Fruit fly (Drosophila melanogaster) whole organism, embryonic: ENCODE data around the gene wuho.

Experiments used
- CG10147 ChIP-seq: fragments of 200-800 bp; sonication (Bioruptor generic); optimal IDR thresholded peaks from 2 replicates; lab custom pipeline; 2019; ENCODE audit warnings: missing biosample characterization, mild to moderate bottlenecking, missing genetic modification characterization, moderate library complexity
- CG10431 ChIP-seq: fragments of 200-800 bp; sonication (Bioruptor generic); optimal IDR thresholded peaks from 3 replicates; lab custom pipeline; 2018; ENCODE audit warnings: missing biosample characterization, mild to moderate bottlenecking, missing genetic modification characterization
- CG11456 ChIP-seq: fragments of 200-800 bp; sonication (Bioruptor generic); IDR thresholded peaks from 3 replicates; pipeline ENCODE4 v1.3.6; 2022; ENCODE audit warnings: missing biosample characterization, missing genetic modification characterization
- CG12659 ChIP-seq: fragments of 200-800 bp; sonication (Bioruptor generic); optimal IDR thresholded peaks from 3 replicates; lab custom pipeline; 2017; ENCODE audit warnings: mild to moderate bottlenecking, missing biosample characterization, missing genetic modification reagents, missing genetic modification characterization
- CG12744 ChIP-seq: fragments of 200-800 bp; sonication (Bioruptor generic); optimal IDR thresholded peaks from 2 replicates; lab custom pipeline; 2016; ENCODE audit warnings: missing biosample characterization, missing genetic modification characterization
- CG13296 ChIP-seq: fragments of 200-800 bp; sonication (Bioruptor generic); optimal IDR thresholded peaks from 3 replicates; lab custom pipeline; 2018; ENCODE audit warnings: missing biosample characterization, mild to moderate bottlenecking, missing genetic modification characterization
- CG13894 ChIP-seq: fragments of 200-800 bp; sonication (Bioruptor generic); optimal IDR thresholded peaks from 3 replicates; lab custom pipeline; 2018; ENCODE audit warnings: missing biosample characterization, mild to moderate bottlenecking, missing genetic modification characterization, moderate library complexity
- CG14050 ChIP-seq: fragments of 200-800 bp; sonication (Bioruptor generic); IDR thresholded peaks from 3 replicates; pipeline ENCODE4 v1.3.6; 2022; ENCODE audit warnings: missing biosample characterization, missing genetic modification characterization
- CG15514 ChIP-seq: fragments of 200-800 bp; sonication (Bioruptor generic); optimal IDR thresholded peaks from 3 replicates; lab custom pipeline; 2017; ENCODE audit warnings: missing biosample characterization, missing genetic modification characterization, mild to moderate bottlenecking, moderate library complexity, missing genetic modification reagents
- CG17912 ChIP-seq: fragments of 200-800 bp; sonication (Bioruptor generic); optimal IDR thresholded peaks from 2 replicates; lab custom pipeline; 2018; ENCODE audit warnings: missing biosample characterization, mild to moderate bottlenecking, missing genetic modification characterization
- CG18619 ChIP-seq: fragments of 200-800 bp; sonication (Bioruptor generic); optimal IDR thresholded peaks from 3 replicates; lab custom pipeline; 2017; ENCODE audit warnings: missing biosample characterization, mild to moderate bottlenecking, missing genetic modification characterization
- CG2202 ChIP-seq: fragments of 200-800 bp; sonication (Bioruptor generic); optimal IDR thresholded peaks from 2 replicates; lab custom pipeline; 2018; ENCODE audit warnings: missing biosample characterization, mild to moderate bottlenecking, missing genetic modification characterization
- CG30403 ChIP-seq: fragments of 200-800 bp; sonication (Bioruptor generic); optimal IDR thresholded peaks from 3 replicates; lab custom pipeline; 2016; ENCODE audit warnings: missing biosample characterization, missing genetic modification characterization
- CG6175 ChIP-seq: fragments of 200-800 bp; sonication (Bioruptor generic); IDR thresholded peaks from 3 replicates; pipeline ENCODE4 v1.3.6; 2022; ENCODE audit warnings: missing biosample characterization, missing genetic modification characterization
- CG6272 ChIP-seq: fragments of 200-800 bp; sonication (Bioruptor generic); IDR thresholded peaks from 2 replicates; pipeline ENCODE4 v1.3.6; 2022; ENCODE audit warnings: missing biosample characterization, missing genetic modification characterization
- CG8765 ChIP-seq: fragments of 200-800 bp; sonication (Bioruptor generic); IDR thresholded peaks from 2 replicates; pipeline ENCODE4 v1.3.6; 2022; ENCODE audit warnings: missing biosample characterization, missing genetic modification characterization
- CTCF ChIP-seq: fragments of 200-800 bp; sonication (Bioruptor generic); optimal IDR thresholded peaks from 2 replicates; lab custom pipeline; 2017; ENCODE audit warnings: missing biosample characterization, mild to moderate bottlenecking, missing genetic modification characterization, moderate library complexity
- Dip2 ChIP-seq: fragments of 200-800 bp; sonication (Bioruptor generic); IDR thresholded peaks from 2 replicates; pipeline ENCODE4 v1.3.6; 2022; ENCODE audit warnings: missing biosample characterization, missing genetic modification characterization
- Dp ChIP-seq: fragments of 200-800 bp; sonication (Bioruptor generic); optimal IDR thresholded peaks from 2 replicates; lab custom pipeline; 2018; ENCODE audit warnings: missing biosample characterization, mild to moderate bottlenecking, missing genetic modification characterization, moderate library complexity
- Gsc ChIP-seq: fragments of 200-800 bp; sonication (Bioruptor generic); IDR thresholded peaks from 2 replicates; pipeline ENCODE4 v1.3.6; 2022; ENCODE audit warnings: missing biosample characterization, missing genetic modification characterization
- HHEX ChIP-seq: fragments of 200-800 bp; sonication (Bioruptor generic); optimal IDR thresholded peaks from 3 replicates; lab custom pipeline; 2017; ENCODE audit warnings: missing biosample characterization, mild to moderate bottlenecking, missing genetic modification characterization, missing genetic modification reagents
- HmgZ ChIP-seq: fragments of 200-800 bp; sonication (Bioruptor generic); optimal IDR thresholded peaks from 2 replicates; lab custom pipeline; 2018; ENCODE audit warnings: missing biosample characterization, mild to moderate bottlenecking, missing genetic modification characterization
- Hmx ChIP-seq: fragments of 200-800 bp; sonication (Bioruptor generic); optimal IDR thresholded peaks from 2 replicates; lab custom pipeline; 2016; ENCODE audit warnings: missing biosample characterization, missing genetic modification characterization
- NK7.1 ChIP-seq: fragments of 200-800 bp; sonication (Bioruptor generic); optimal IDR thresholded peaks from 3 replicates; lab custom pipeline; 2016; ENCODE audit warnings: missing biosample characterization, missing genetic modification characterization
- Oli ChIP-seq: fragments of 200-800 bp; sonication (Bioruptor generic); optimal IDR thresholded peaks from 2 replicates; lab custom pipeline; 2018; ENCODE audit warnings: missing biosample characterization, mild to moderate bottlenecking, missing genetic modification characterization, moderate library complexity
- PHDP ChIP-seq: fragments of 200-800 bp; sonication (Bioruptor generic); optimal IDR thresholded peaks from 3 replicates; lab custom pipeline; 2018; ENCODE audit warnings: missing biosample characterization, mild to moderate bottlenecking, missing genetic modification characterization, moderate library complexity
- Taf1 ChIP-seq: fragments of 200-800 bp; sonication (Bioruptor generic); IDR thresholded peaks from 2 replicates; pipeline ENCODE4 v1.3.6; 2022; ENCODE audit warnings: missing biosample characterization, missing genetic modification characterization
- Trl ChIP-seq, 3 experiments: fragments of >200 bp in 2 of 3; fragments of 200-800 bp in 1 of 3; sonication (Bioruptor generic) in 1 of 3; optimal IDR thresholded peaks; 2 replicates in 1 of 3; 3 replicates in 2 of 3; lab custom pipeline; 2016 to 2017; ENCODE audit warnings: missing biosample characterization in 1 of 3, missing genetic modification characterization in 1 of 3
- Usf ChIP-seq: fragments of 200-800 bp; sonication (Bioruptor generic); optimal IDR thresholded peaks from 2 replicates; lab custom pipeline; 2017; ENCODE audit warnings: missing genotype, missing biosample characterization, missing genetic modification characterization
- bab2 ChIP-seq: fragments of 200-800 bp; sonication (Bioruptor generic); optimal IDR thresholded peaks from 2 replicates; lab custom pipeline; 2016; ENCODE audit warnings: missing biosample characterization, missing genetic modification characterization
- cas ChIP-seq: fragments of 200-800 bp; sonication (Bioruptor generic); IDR thresholded peaks from 2 replicates; pipeline ENCODE4 v1.3.6; 2022; ENCODE audit warnings: missing biosample characterization, missing genetic modification characterization
- caup ChIP-seq: fragments of 200-800 bp; sonication (Bioruptor generic); optimal IDR thresholded peaks from 3 replicates; lab custom pipeline; 2017; ENCODE audit warnings: missing biosample characterization, mild to moderate bottlenecking, missing genetic modification characterization, moderate library complexity; ENCODE audit not compliant: severe bottlenecking
- corto ChIP-seq: fragments of 200-800 bp; sonication (Bioruptor generic); optimal IDR thresholded peaks from 2 replicates; lab custom pipeline; 2016; ENCODE audit warnings: missing biosample characterization, mild to moderate bottlenecking, missing genetic modification characterization, moderate library complexity
- dati ChIP-seq: fragments of 200-800 bp; sonication (Bioruptor generic); IDR thresholded peaks from 2 replicates; pipeline ENCODE4 v1.3.6; 2022; ENCODE audit warnings: missing biosample characterization, missing genetic modification characterization
- dimm ChIP-seq: fragments of 200-800 bp; sonication (Bioruptor generic); IDR thresholded peaks from 2 replicates; pipeline ENCODE4 v1.3.6; 2022; ENCODE audit warnings: missing biosample characterization, missing genetic modification characterization
- eyg ChIP-seq: fragments of 200-800 bp; sonication (Bioruptor generic); optimal IDR thresholded peaks from 3 replicates; lab custom pipeline; 2016; ENCODE audit warnings: missing biosample characterization, missing genetic modification characterization
- gcm ChIP-seq: fragments of 200-800 bp; sonication (Bioruptor generic); optimal IDR thresholded peaks from 2 replicates; lab custom pipeline; 2019; ENCODE audit warnings: missing biosample characterization, mild to moderate bottlenecking, missing genetic modification characterization, moderate library complexity
- gro ChIP-seq: fragments of 200-800 bp; sonication (Bioruptor generic); optimal IDR thresholded peaks from 2 replicates; lab custom pipeline; 2016; ENCODE audit warnings: missing biosample characterization, missing genetic modification characterization
- ind ChIP-seq: fragments of 200-800 bp; sonication (Bioruptor generic); optimal IDR thresholded peaks from 3 replicates; lab custom pipeline; 2016; ENCODE audit warnings: missing biosample characterization, missing genetic modification characterization
- insv ChIP-seq, 2 experiments: fragments of 200-800 bp; sonication (Bioruptor generic); optimal IDR thresholded peaks; 3 replicates each; lab custom pipeline; 2016 to 2018; ENCODE audit warnings: missing biosample characterization in 2 of 2, missing genetic modification characterization in 2 of 2
- jumu ChIP-seq: fragments of 200-800 bp; sonication (Bioruptor generic); optimal IDR thresholded peaks from 3 replicates; lab custom pipeline; 2016; ENCODE audit warnings: missing biosample characterization, missing genetic modification characterization
- prd ChIP-seq, 3 experiments: fragments of >200 bp in 2 of 3; fragments of 200-800 bp in 1 of 3; sonication (Bioruptor generic) in 1 of 3; optimal IDR thresholded peaks in 2 of 3; IDR thresholded peaks in 1 of 3; 2 replicates in 2 of 3; 3 replicates in 1 of 3; pipeline versions ENCODE4 v1.3.6 to Lab custom; 2017 to 2022; ENCODE audit warnings: missing biosample characterization in 1 of 3, missing genetic modification characterization in 1 of 3
- psq ChIP-seq: fragments of 200-800 bp; sonication (Bioruptor generic); optimal IDR thresholded peaks from 2 replicates; lab custom pipeline; 2017; ENCODE audit warnings: missing biosample characterization, missing genetic modification characterization
- ranshi ChIP-seq: fragments of 200-800 bp; sonication (Bioruptor generic); IDR thresholded peaks from 2 replicates; pipeline ENCODE4 v1.3.6; 2022; ENCODE audit warnings: missing biosample characterization, missing genetic modification characterization
- sc ChIP-seq, 3 experiments: fragments of >200 bp in 2 of 3; fragments of 200-800 bp in 1 of 3; sonication (Bioruptor generic) in 1 of 3; optimal IDR thresholded peaks; 2 replicates in 2 of 3; 3 replicates in 1 of 3; lab custom pipeline; 2017; ENCODE audit warnings: mild to moderate bottlenecking in 1 of 3, missing biosample characterization in 1 of 3, missing genetic modification characterization in 1 of 3, missing genetic modification reagents in 1 of 3
- slou ChIP-seq: fragments of 200-800 bp; sonication (Bioruptor generic); optimal IDR thresholded peaks from 3 replicates; lab custom pipeline; 2016; ENCODE audit warnings: missing biosample characterization, missing genetic modification characterization
- sr ChIP-seq: fragments of 200-800 bp; sonication (Bioruptor generic); IDR thresholded peaks from 3 replicates; pipeline ENCODE4 v1.3.6; 2022; ENCODE audit warnings: missing biosample characterization, missing genetic modification characterization
- vnd ChIP-seq: fragments of 200-800 bp; sonication (Bioruptor generic); IDR thresholded peaks from 3 replicates; pipeline ENCODE4 v1.3.6; 2022; ENCODE audit warnings: missing biosample characterization, missing genetic modification characterization; ENCODE audit not compliant: partially characterized antibody
- zen ChIP-seq: fragments of 200-800 bp; sonication (Bioruptor generic); optimal IDR thresholded peaks from 3 replicates; lab custom pipeline; 2018; ENCODE audit warnings: missing biosample characterization, mild to moderate bottlenecking, missing genetic modification characterization, moderate library complexity
- zf30C ChIP-seq: fragments of 200-800 bp; sonication (Bioruptor generic); optimal IDR thresholded peaks from 3 replicates; lab custom pipeline; 2018; ENCODE audit warnings: missing biosample characterization, mild to moderate bottlenecking, missing genetic modification characterization

Gene wuho

DNA sequence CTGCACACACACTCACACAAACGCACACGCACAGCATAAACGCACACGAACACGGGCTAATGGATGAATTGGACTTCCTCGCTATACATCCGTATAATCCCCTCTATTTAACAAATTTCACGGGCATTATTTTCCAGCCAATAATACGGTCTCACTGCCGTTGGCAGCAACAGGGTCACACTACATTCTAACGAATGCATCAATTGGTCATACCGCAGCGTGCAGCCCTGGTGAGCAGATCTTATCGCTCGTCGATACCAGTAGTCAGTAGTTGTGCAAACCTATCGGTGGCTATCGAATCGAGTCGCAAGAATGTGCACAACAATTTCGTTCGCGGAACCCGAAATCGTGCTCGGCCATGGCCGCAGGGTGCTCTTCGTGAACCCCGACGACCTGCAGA lies at the start of gene wuho, which contains the start of gene Top3beta (continued):
- TF ChIP-seq bab2 (peak; percentile 40), Gsc (GFP tag; lab: Robert Waterston, UW) (no peak), CTCF (peak; percentile 29), HmgZ (tag; lab: Kevin White, UChicago) (peak; percentile 85), PHDP (tag; lab: Kevin White, UChicago) (peak; percentile 32), ranshi (GFP tag; lab: Robert Waterston, UW) (no peak), CG15514 (peak; percentile 88), CG8765 (GFP tag; lab: Robert Waterston, UW) (no peak), Dp (peak; percentile 49), dati (GFP tag; lab: Robert Waterston, UW) (no peak), zen (tag; lab: Kevin White, UChicago) (peak; percentile 80), CG18619 (GFP tag; lab: Kevin White, UChicago) (no peak), corto (GFP tag; lab: Kevin White, UChicago) (no peak), CG2202 (no peak), ind (peak; percentile 23), Trl (optimal IDR thresholded peaks at IDR 0.05; lab: Kevin White, UChicago) (no peak), Trl (GFP tag; optimal IDR thresholded peaks at IDR 0.05; lab: Kevin White, UChicago) (peak; percentile 58), caup (GFP tag; lab: Kevin White, UChicago) (peak; percentile 62), CG6175 (no peak), slou (no peak), CG10147 (peak; percentile 14), insv (GFP tag; optimal IDR thresholded peaks at IDR 0.05; lab: Kevin White, UChicago) (peak in 1 of 2 experiments; percentile 80), CG11456 (peak; percentile 66; the same call in 1 of the 3 replicates), jumu (GFP tag; lab: Kevin White, UChicago) (peak; percentile 58), CG12659 (GFP tag; lab: Kevin White, UChicago) (peak; percentile 95), Dip2 (GFP tag; lab: Robert Waterston, UW) (no peak), Taf1 (no peak), dimm (GFP tag; lab: Robert Waterston, UW) (no peak), CG12744 (GFP tag; lab: Kevin White, UChicago) (peak; percentile 4), HHEX (GFP tag; lab: Kevin White, UChicago) (no peak), eyg (GFP tag; lab: Kevin White, UChicago) (peak; percentile 13), CG17912 (peak; percentile 62), CG6272 (GFP tag; lab: Robert Waterston, UW) (no peak), CG10431 (GFP tag; lab: Kevin White, UChicago) (no peak), CG13296 (GFP tag; lab: Kevin White, UChicago) (no peak), gro (GFP tag; lab: Kevin White, UChicago) (peak; percentile 48), CG13894 (tag; lab: Kevin White, UChicago) (peak; percentile 97), gcm (GFP tag; lab: Kevin White, UChicago) (peak; percentile 13), sc (optimal IDR thresholded peaks at IDR 0.05; lab: Kevin White, UChicago) (no peak), sc (GFP tag; optimal IDR thresholded peaks at IDR 0.05; lab: Kevin White, UChicago) (no peak), Hmx (GFP tag; lab: Kevin White, UChicago) (no peak), prd (optimal IDR thresholded peaks at IDR 0.05; lab: Kevin White, UChicago) (no peak), prd (GFP tag; IDR thresholded peaks at IDR 0.05; lab: Robert Waterston, UW) (0 out of 3 replicates have a peak, but pooled peaks have one; percentile 35), CG14050 (GFP tag; lab: Robert Waterston, UW) (no peak), CG30403 (GFP tag; lab: Kevin White, UChicago) (peak; percentile 36), NK7.1 (no peak), Oli (tag; lab: Kevin White, UChicago) (no peak), vnd (GFP tag; lab: Robert Waterston, UW) (peak; percentile 52; the same call in 1 of the 3 replicates), zf30C (GFP tag; lab: Kevin White, UChicago) (no peak), Usf (GFP tag; lab: Kevin White, UChicago) (no peak), sr (GFP tag; lab: Robert Waterston, UW) (no peak), psq (GFP tag; lab: Kevin White, UChicago) (no peak), cas (GFP tag; lab: Robert Waterston, UW) (no peak)
